Fruit fly (Drosophila melanogaster): Measurements from ENCODE around the gene CG1582.

DNA sequence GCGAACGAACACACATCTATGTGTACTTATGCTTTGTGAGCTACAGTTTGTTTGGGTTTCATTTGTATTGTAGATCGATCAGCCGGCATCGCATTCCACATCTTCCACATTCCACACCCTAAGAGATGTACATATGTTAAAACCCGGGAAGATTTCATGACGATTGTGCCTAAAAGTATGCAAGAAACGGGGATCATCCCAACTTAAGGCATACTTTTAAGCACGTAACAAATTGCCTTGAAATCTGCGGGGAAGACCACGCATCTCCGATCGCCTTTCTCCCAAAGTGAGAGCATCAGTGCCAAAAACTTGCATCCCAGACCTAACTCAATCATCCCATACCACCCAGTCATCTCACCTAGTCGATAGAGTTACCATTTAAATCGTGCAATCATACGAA, 22.6 kb upstream of the CG1582 start:
- TF ChIP-seq stwl (tag; optimal IDR thresholded peaks at IDR 0.05): no peak
- TF ChIP-seq TFAM (GFP tag; optimal IDR thresholded peaks at IDR 0.05): no peak
- TF ChIP-seq CG17361 (GFP tag; IDR thresholded peaks at IDR 0.05): no peak
- no peak for TF ChIP-seq CG11247 (GFP tag; IDR thresholded peaks at IDR 0.05)
- no peak for TF ChIP-seq ara (GFP tag; IDR thresholded peaks at IDR 0.05)
- no peak for TF ChIP-seq Trl (optimal IDR thresholded peaks at IDR 0.05)
- no peak for TF ChIP-seq Trl (GFP tag; optimal IDR thresholded peaks at IDR 0.05)
- no peak for TF ChIP-seq psq (GFP tag; optimal IDR thresholded peaks at IDR 0.05)
- no peak for TF ChIP-seq CkIIα-i1 (GFP tag; IDR thresholded peaks at IDR 0.05)
- no peak for TF ChIP-seq CG11723 (GFP tag; optimal IDR thresholded peaks at IDR 0.05)

All from whole organism, embryonic.